Worm (Caenorhabditis elegans) whole organism, midembryonic: ENCODE measurements around the gene cmd-1.

Experiments used
- cog-1 ChIP-seq: sonication (generic microtip); optimal IDR thresholded peaks from 2 replicates; lab custom pipeline; 2016; ENCODE audit warnings: missing genetic modification characterization, missing compliant biosample characterization
- flt-1 ChIP-seq: fragments of 200-800 bp; sonication (Bioruptor generic); IDR thresholded peaks from 2 replicates; pipeline ENCODE4 v1.3.6; 2022; ENCODE audit warnings: missing genetic modification characterization, missing compliant biosample characterization
- tab-1 ChIP-seq: fragments of 200-800 bp; sonication (Bioruptor generic); IDR thresholded peaks from 2 replicates; pipeline ENCODE4 v1.3.6; 2022; ENCODE audit warnings: missing genetic modification characterization, missing compliant biosample characterization
- ztf-23 ChIP-seq: fragments of 200-800 bp; sonication (Bioruptor generic); IDR thresholded peaks from 2 replicates; pipeline ENCODE4 v1.3.6; 2022; ENCODE audit warnings: missing genetic modification reagents, missing genetic modification characterization, missing compliant biosample characterization
- ztf-29 ChIP-seq: fragments of 200-800 bp; sonication (Bioruptor generic); IDR thresholded peaks from 2 replicates; pipeline ENCODE4 v1.3.6; 2022; ENCODE audit warnings: missing genetic modification reagents, missing genetic modification characterization, missing compliant biosample characterization

DNA sequence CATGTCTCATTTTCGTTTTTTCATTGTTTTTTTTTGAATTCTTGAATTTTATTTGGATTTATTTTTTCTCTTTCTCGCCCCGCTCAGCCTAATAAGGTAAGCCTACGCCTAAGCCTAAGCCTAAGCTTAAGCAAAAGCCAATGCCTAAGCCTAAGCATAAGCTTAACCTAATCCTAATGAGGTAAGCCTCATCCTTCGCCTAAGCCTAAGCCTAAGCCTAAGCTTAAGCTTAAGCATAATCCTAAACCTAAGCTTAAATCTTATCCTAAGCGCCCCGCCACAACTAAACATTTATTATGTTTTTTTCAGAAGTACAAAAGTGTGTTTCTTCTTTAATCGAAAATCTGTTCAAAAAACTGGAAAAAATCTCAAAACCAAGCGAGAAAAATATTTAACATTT is 43.9 kb upstream of the cmd-1 start:
- no peak for TF ChIP-seq flt-1 (GFP tag; lab: Robert Waterston, UW)
- no peak for TF ChIP-seq cog-1 (tag; lab: Kevin White, UChicago)
- TF ChIP-seq tab-1 (GFP tag; lab: Robert Waterston, UW): no peak
- no peak for TF ChIP-seq ztf-23 (GFP tag; lab: Robert Waterston, UW)
- TF ChIP-seq ztf-29 (GFP tag; lab: Robert Waterston, UW): no peak
